Fruit fly (Drosophila melanogaster): ENCODE measurements around the gene CG11550.

Gene CG11550

DNA sequence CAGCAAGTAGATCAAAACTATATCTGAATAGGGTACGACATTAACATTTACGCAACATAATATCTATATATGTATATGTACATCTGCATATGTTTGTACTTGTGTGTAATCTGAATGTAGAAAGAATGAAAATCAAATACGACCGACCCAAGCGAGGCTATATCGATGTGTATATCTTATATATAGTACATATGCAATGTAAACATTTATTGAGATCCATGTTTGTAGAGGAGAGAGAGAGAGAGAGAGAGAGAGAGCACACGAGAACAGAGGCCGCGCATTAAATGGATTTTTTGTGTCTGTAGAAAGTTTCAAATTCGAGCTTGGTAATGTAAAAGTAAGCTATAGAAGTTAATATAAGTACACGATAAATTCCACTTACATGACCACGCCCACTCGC, 16.9 kb downstream of the CG11550 start:
- TF ChIP-seq CG8478 (optimal IDR thresholded peaks at IDR 0.05) (no peak), CTCF (optimal IDR thresholded peaks at IDR 0.05) (no peak)

DNA sequence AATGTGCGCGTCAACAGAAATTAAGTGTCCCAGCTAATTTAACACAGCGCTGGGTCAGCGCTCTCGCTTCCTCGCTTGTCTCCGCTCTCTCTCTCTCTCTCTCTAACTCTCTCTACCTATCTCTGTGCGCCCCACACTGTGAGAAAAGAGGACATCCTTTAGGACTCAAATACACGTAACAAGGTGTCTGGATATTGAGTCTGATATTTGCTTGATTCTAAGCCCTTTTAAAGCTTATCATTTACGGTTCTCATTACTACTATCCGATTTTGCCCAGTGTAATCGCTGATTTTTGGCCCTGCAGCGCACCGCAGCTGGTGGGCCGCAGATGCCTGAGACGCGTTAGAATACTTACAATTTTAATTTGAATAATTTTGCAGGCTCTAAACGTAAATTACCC, 43.2 kb downstream of the CG11550 start:
- TF ChIP-seq CTCF (optimal IDR thresholded peaks at IDR 0.05): no peak
- no peak for TF ChIP-seq CG8478 (optimal IDR thresholded peaks at IDR 0.05)

DNA sequence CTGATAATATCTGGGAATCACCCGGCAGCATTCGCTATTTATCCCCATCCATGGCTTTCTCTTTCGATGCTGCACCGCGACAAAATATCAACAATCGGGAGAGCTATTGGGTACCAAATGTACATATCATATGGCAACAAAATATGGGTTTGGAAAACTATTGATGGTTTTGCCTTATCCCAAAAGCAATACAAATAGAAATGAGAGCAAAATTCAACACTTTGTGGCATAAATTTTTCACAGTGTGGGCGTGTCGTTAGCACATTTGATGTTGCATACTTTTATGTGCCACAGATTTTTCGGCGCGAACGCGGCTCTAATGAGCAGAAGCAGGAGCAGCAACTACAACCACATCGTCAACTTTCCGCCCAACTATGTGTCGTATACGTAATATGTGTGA, 47.4 kb downstream of the CG11550 start:
- TF ChIP-seq CG8478 (optimal IDR thresholded peaks at IDR 0.05): no peak
- TF ChIP-seq CTCF (optimal IDR thresholded peaks at IDR 0.05): no peak

DNA sequence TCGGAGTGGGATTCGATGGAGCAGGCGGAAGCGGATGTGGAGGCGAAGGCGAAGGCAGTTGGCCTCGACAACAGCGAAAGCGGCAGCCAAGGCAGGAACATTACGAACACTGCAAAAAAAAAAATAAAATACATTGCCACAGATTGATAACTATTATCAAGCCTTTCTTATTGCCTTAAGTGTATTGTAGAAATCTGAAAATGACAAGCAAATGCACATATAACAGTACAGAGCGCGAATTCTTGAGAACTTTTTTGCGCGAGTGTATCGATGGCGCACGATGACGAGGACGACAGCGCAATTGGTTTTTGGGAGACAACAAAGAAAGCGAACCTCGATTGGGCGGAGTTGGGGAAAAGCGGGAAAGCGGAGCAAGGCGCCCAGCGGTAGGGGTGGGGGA, 49.3 kb downstream of the CG11550 start:
- no peak for TF ChIP-seq CG8478 (optimal IDR thresholded peaks at IDR 0.05)
- no peak for TF ChIP-seq CTCF (optimal IDR thresholded peaks at IDR 0.05)
